Worm (Caenorhabditis elegans) whole organism, L4 larva: ENCODE results near the gene clhm-1.

Source experiments
- Y5F2A.4 ChIP-seq: fragments of 200-800 bp; sonication (Bioruptor generic); optimal IDR thresholded peaks from 2 replicates; lab custom pipeline; 2018; ENCODE audit warnings: mild to moderate bottlenecking, missing genetic modification characterization, missing compliant biosample characterization
- ama-1 ChIP-seq: fragments of 150-350 bp; optimal IDR thresholded peaks from 2 replicates; lab custom pipeline; 2014; ENCODE audit warnings: inconsistent platforms, mixed read lengths
- arid-1 ChIP-seq: fragments of 200-800 bp; sonication (Bioruptor generic); conservative IDR thresholded peaks from 2 replicates; pipeline ENCODE4 v1.3.6; 2022; ENCODE audit warnings: missing genetic modification reagents, missing genetic modification characterization, missing compliant biosample characterization
- lin-38 ChIP-seq: fragments of 200-800 bp; sonication (Bioruptor generic); IDR thresholded peaks from 2 replicates; pipeline ENCODE4 v1.3.6; 2022; ENCODE audit warnings: missing genetic modification reagents, missing genetic modification characterization, missing compliant biosample characterization
- mep-1 ChIP-seq: fragments of 150-350 bp; sonication (generic microtip); optimal IDR thresholded peaks from 3 replicates; lab custom pipeline; 2014; ENCODE audit warnings: missing biosample characterization, missing genetic modification characterization
- nhr-102 ChIP-seq: sonication (generic microtip); optimal IDR thresholded peaks from 2 replicates; lab custom pipeline; 2016; ENCODE audit warnings: mild to moderate bottlenecking, missing genetic modification characterization, moderate library complexity, missing compliant biosample characterization
- nhr-25 ChIP-seq: sonication (generic microtip); optimal IDR thresholded peaks from 2 replicates; lab custom pipeline; 2017; ENCODE audit warnings: missing genetic modification characterization, mild to moderate bottlenecking, missing compliant biosample characterization, antibody characterized with exemption, moderate library complexity, borderline replicate concordance; ENCODE audit not compliant: insufficient read depth
- pha-4 ChIP-seq, 2 experiments: fragments of 150-350 bp in 1 of 2; fragments of 200-800 bp in 1 of 2; sonication (Bioruptor generic) in 1 of 2; IDR thresholded peaks in 1 of 2; optimal IDR thresholded peaks in 1 of 2; 2 replicates each; pipeline versions ENCODE4 v1.3.6 to Lab custom; 2014 to 2022; ENCODE audit warnings: missing genetic modification characterization in 2 of 2, missing genetic modification reagents in 2 of 2, missing biosample characterization in 1 of 2, missing compliant biosample characterization in 1 of 2
- snpc-4 ChIP-seq: fragments of 150-350 bp; optimal IDR thresholded peaks from 2 replicates; lab custom pipeline; 2014; ENCODE audit warnings: missing biosample characterization, missing genetic modification characterization

- TF ChIP-seq mep-1 (tag; lab: Kevin White, UChicago) = no peak
- no peak for TF ChIP-seq lin-38 (GFP tag; lab: Robert Waterston, UW)
- TF ChIP-seq nhr-25 (tag; lab: Kevin White, UChicago) = no peak
- TF ChIP-seq ama-1 (lab: Kevin White, UChicago) = no peak
- TF ChIP-seq snpc-4 (tag; lab: Kevin White, UChicago) = no peak
- TF ChIP-seq arid-1 = no peak
- no peak for TF ChIP-seq Y5F2A.4 (GFP tag; lab: Kevin White, UChicago)
- no peak for TF ChIP-seq nhr-102 (tag; lab: Kevin White, UChicago)
- TF ChIP-seq pha-4 (GFP tag; IDR thresholded peaks at IDR 0.05; lab: Robert Waterston, UW) = no peak
- TF ChIP-seq pha-4 (tag; optimal IDR thresholded peaks at IDR 0.05; lab: Kevin White, UChicago) = no peak
Measured at ce11 chrII:6851938-6852337, 18.9 kb downstream of the clhm-1 start, which contains the start of gene C04A2.15.
